Worm (Caenorhabditis elegans) whole organism, L4 larva: Measurements from ENCODE around the gene gpdh-2.

Source experiments
- F26F4.8 ChIP-seq: fragments of 200-800 bp; sonication (Bioruptor generic); conservative IDR thresholded peaks from 2 replicates; pipeline ENCODE4 v1.3.6; 2022; ENCODE audit warnings: missing genetic modification characterization, missing compliant biosample characterization
- F37D6.2 ChIP-seq: sonication (generic microtip); optimal IDR thresholded peaks from 2 replicates; lab custom pipeline; 2016; ENCODE audit warnings: mild to moderate bottlenecking, missing genetic modification characterization, missing compliant biosample characterization
- F44E2.7 ChIP-seq: fragments of 200-800 bp; sonication (Bioruptor generic); IDR thresholded peaks from 2 replicates; pipeline ENCODE4 v2.1.2; 2022; ENCODE audit warnings: missing genetic modification characterization, missing compliant biosample characterization
- F49E8.2 ChIP-seq: sonication (generic microtip); optimal IDR thresholded peaks from 2 replicates; lab custom pipeline; 2016; ENCODE audit warnings: missing compliant biosample characterization, mild to moderate bottlenecking, missing genetic modification characterization, borderline replicate concordance
- R02D3.7 ChIP-seq: fragments of 150-350 bp; sonication (generic microtip); optimal IDR thresholded peaks from 3 replicates; lab custom pipeline; 2014; ENCODE audit warnings: missing biosample characterization, missing genetic modification characterization
- T20F7.1 ChIP-seq: fragments of 200-800 bp; sonication (Bioruptor generic); optimal IDR thresholded peaks from 2 replicates; lab custom pipeline; 2018; ENCODE audit warnings: mild to moderate bottlenecking, missing genetic modification characterization, missing compliant biosample characterization
- ZK337.2 ChIP-seq: fragments of 200-800 bp; sonication (Bioruptor generic); IDR thresholded peaks from 2 replicates; pipeline ENCODE4 v1.3.6; 2022; ENCODE audit warnings: missing genetic modification reagents, missing genetic modification characterization, missing compliant biosample characterization
- ZK546.5 ChIP-seq, 2 experiments: sonication (generic microtip); optimal IDR thresholded peaks; 2 replicates each; lab custom pipeline; 2017; ENCODE audit warnings: missing biosample characterization in 2 of 2, missing genetic modification characterization in 2 of 2
- aha-1 ChIP-seq: fragments of 150-350 bp; peaks from one replicate; lab custom pipeline; 2014; ENCODE audit warnings: missing biosample characterization, missing genetic modification characterization
- attf-4 ChIP-seq: sonication (generic microtip); optimal IDR thresholded peaks from 3 replicates; lab custom pipeline; 2017; ENCODE audit warnings: missing biosample characterization, missing genetic modification characterization
- ceh-20 ChIP-seq: fragments of 200-800 bp; sonication (Bioruptor generic); IDR thresholded peaks from 2 replicates; pipeline ENCODE4 v1.3.6; 2022; ENCODE audit warnings: missing genetic modification reagents, missing genetic modification characterization, missing compliant biosample characterization
- ceh-28 ChIP-seq: fragments of 150-350 bp; optimal IDR thresholded peaks from 2 replicates; lab custom pipeline; 2014; ENCODE audit warnings: missing biosample characterization, missing genetic modification reagents, missing genetic modification characterization
- ceh-44 ChIP-seq: fragments of 200-800 bp; sonication (Bioruptor generic); IDR thresholded peaks from 2 replicates; pipeline ENCODE4 v1.3.6; 2022; ENCODE audit warnings: missing genetic modification reagents, missing genetic modification characterization, missing compliant biosample characterization
- ceh-82 ChIP-seq: sonication (generic microtip); optimal IDR thresholded peaks from 2 replicates; lab custom pipeline; 2017; ENCODE audit warnings: missing biosample characterization, missing genetic modification characterization
- ces-1 ChIP-seq: fragments of 150-350 bp; sonication (generic microtip); optimal IDR thresholded peaks from 4 replicates; lab custom pipeline; 2014; ENCODE audit warnings: missing biosample characterization, missing genetic modification reagents, missing genetic modification characterization
- daf-19 ChIP-seq: fragments of 200-800 bp; sonication (Bioruptor generic); conservative IDR thresholded peaks from 2 replicates; pipeline ENCODE4 v1.3.6; 2022; ENCODE audit warnings: missing genetic modification characterization, missing compliant biosample characterization
- dmd-8 ChIP-seq: fragments of 200-800 bp; sonication (Bioruptor generic); IDR thresholded peaks from 2 replicates; pipeline ENCODE4 v1.3.6; 2022; ENCODE audit warnings: missing genetic modification characterization, missing compliant biosample characterization
- dpl-1 ChIP-seq: fragments of 150-350 bp; optimal IDR thresholded peaks from 2 replicates; lab custom pipeline; 2014; ENCODE audit warnings: missing biosample characterization, missing genetic modification reagents, missing genetic modification characterization
- duxl-1 ChIP-seq: sonication (generic microtip); optimal IDR thresholded peaks from 2 replicates; lab custom pipeline; 2016; ENCODE audit warnings: mild to moderate bottlenecking, missing genetic modification characterization, moderate library complexity, missing compliant biosample characterization; ENCODE audit not compliant: poor library complexity
- egl-27 ChIP-seq: sonication (generic microtip); optimal IDR thresholded peaks from 3 replicates; lab custom pipeline; 2017; ENCODE audit warnings: missing biosample characterization, missing genetic modification reagents, missing genetic modification characterization
- fkh-10 ChIP-seq: fragments of 150-350 bp; optimal IDR thresholded peaks from 2 replicates; lab custom pipeline; 2014; ENCODE audit warnings: missing biosample characterization, missing genetic modification reagents, missing genetic modification characterization
- hlh-11 ChIP-seq: fragments of 200-800 bp; sonication (Bioruptor generic); optimal IDR thresholded peaks from 2 replicates; lab custom pipeline; 2018; ENCODE audit warnings: mild to moderate bottlenecking, missing genetic modification characterization, missing compliant biosample characterization
- hlh-30 ChIP-seq: sonication (generic microtip); optimal IDR thresholded peaks from 2 replicates; lab custom pipeline; 2017; ENCODE audit warnings: antibody characterized with exemption, mild to moderate bottlenecking, missing genetic modification characterization, missing compliant biosample characterization; ENCODE audit not compliant: insufficient read depth
- hmg-1.1 ChIP-seq: fragments of 200-800 bp; sonication (Bioruptor generic); IDR thresholded peaks from 2 replicates; pipeline ENCODE4 v1.3.6; 2022; ENCODE audit warnings: missing genetic modification reagents, missing genetic modification characterization, missing compliant biosample characterization
- jun-1 ChIP-seq: fragments of 150-350 bp; optimal IDR thresholded peaks from 2 replicates; lab custom pipeline; 2014; ENCODE audit warnings: missing biosample characterization, missing genetic modification reagents, missing genetic modification characterization
- lim-7 ChIP-seq: fragments of 200-800 bp; sonication (Bioruptor generic); IDR thresholded peaks from 2 replicates; pipeline ENCODE4 v1.3.6; 2022; ENCODE audit warnings: missing genetic modification characterization, missing compliant biosample characterization
- lin-1 ChIP-seq: fragments of 200-800 bp; sonication (Bioruptor generic); IDR thresholded peaks from 2 replicates; pipeline ENCODE4 v1.3.6; 2022; ENCODE audit warnings: missing genetic modification reagents, missing genetic modification characterization, missing compliant biosample characterization
- lin-15B ChIP-seq: fragments of 150-350 bp; sonication (generic microtip); optimal IDR thresholded peaks from 3 replicates; lab custom pipeline; 2014; ENCODE audit warnings: missing biosample characterization, missing genetic modification characterization
- madf-9 ChIP-seq: fragments of 200-800 bp; sonication (Bioruptor generic); conservative IDR thresholded peaks from 2 replicates; pipeline ENCODE4 v1.3.6; 2022; ENCODE audit warnings: missing genetic modification reagents, missing genetic modification characterization, missing compliant biosample characterization
- mdt-29 ChIP-seq: fragments of 200-800 bp; sonication (Bioruptor generic); IDR thresholded peaks from 2 replicates; pipeline ENCODE4 v1.3.6; 2022; ENCODE audit warnings: missing genetic modification reagents, missing genetic modification characterization, missing compliant biosample characterization
- mep-1 ChIP-seq: fragments of 150-350 bp; sonication (generic microtip); optimal IDR thresholded peaks from 3 replicates; lab custom pipeline; 2014; ENCODE audit warnings: missing biosample characterization, missing genetic modification characterization
- mxl-2 ChIP-seq: fragments of 200-800 bp; sonication (Bioruptor generic); conservative IDR thresholded peaks from 2 replicates; pipeline ENCODE4 v1.3.6; 2022; ENCODE audit warnings: missing genetic modification reagents, missing genetic modification characterization, missing compliant biosample characterization
- nhr-11 ChIP-seq: fragments of 150-350 bp; optimal IDR thresholded peaks from 2 replicates; lab custom pipeline; 2014; ENCODE audit warnings: missing biosample characterization, missing genetic modification characterization
- nhr-111 ChIP-seq: fragments of 200-800 bp; sonication (Bioruptor generic); optimal IDR thresholded peaks from 2 replicates; lab custom pipeline; 2018; ENCODE audit warnings: mild to moderate bottlenecking, missing genetic modification characterization, missing compliant biosample characterization
- nhr-237 ChIP-seq: sonication (generic microtip); optimal IDR thresholded peaks from 2 replicates; lab custom pipeline; 2017; ENCODE audit warnings: missing biosample characterization, missing genetic modification characterization
- nhr-28 ChIP-seq: fragments of 150-350 bp; optimal IDR thresholded peaks from 2 replicates; lab custom pipeline; 2014; ENCODE audit warnings: missing biosample characterization, missing genetic modification characterization
- nhr-41 ChIP-seq: fragments of 200-800 bp; sonication (Bioruptor generic); IDR thresholded peaks from 2 replicates; pipeline ENCODE4 v1.3.6; 2022; ENCODE audit warnings: missing genetic modification reagents, missing genetic modification characterization, missing compliant biosample characterization
- nhr-42 ChIP-seq: fragments of 200-800 bp; sonication (Bioruptor generic); IDR thresholded peaks from 2 replicates; pipeline ENCODE4 v1.3.6; 2022; ENCODE audit warnings: missing genetic modification characterization, missing compliant biosample characterization
- nhr-76 ChIP-seq: fragments of 150-350 bp; optimal IDR thresholded peaks from 2 replicates; lab custom pipeline; 2014; ENCODE audit warnings: missing biosample characterization, missing genetic modification characterization
- nhr-77 ChIP-seq: fragments of 150-350 bp; optimal IDR thresholded peaks from 2 replicates; lab custom pipeline; 2014; ENCODE audit warnings: missing biosample characterization, missing genetic modification characterization
- pha-4 ChIP-seq, 2 experiments: fragments of 150-350 bp in 1 of 2; fragments of 200-800 bp in 1 of 2; sonication (Bioruptor generic) in 1 of 2; IDR thresholded peaks in 1 of 2; optimal IDR thresholded peaks in 1 of 2; 2 replicates each; pipeline versions ENCODE4 v1.3.6 to Lab custom; 2014 to 2022; ENCODE audit warnings: missing genetic modification characterization in 2 of 2, missing genetic modification reagents in 2 of 2, missing biosample characterization in 1 of 2, missing compliant biosample characterization in 1 of 2
- rbr-2 ChIP-seq: sonication (generic microtip); optimal IDR thresholded peaks from 2 replicates; lab custom pipeline; 2016; ENCODE audit warnings: missing genotype, missing genetic modification characterization, missing compliant biosample characterization
- sdz-12 ChIP-seq: fragments of 200-800 bp; sonication (Bioruptor generic); optimal IDR thresholded peaks from 2 replicates; lab custom pipeline; 2018; ENCODE audit warnings: mild to moderate bottlenecking, missing genetic modification characterization, missing compliant biosample characterization
- set-16 ChIP-seq: fragments of 200-800 bp; sonication (Bioruptor generic); IDR thresholded peaks from 2 replicates; pipeline ENCODE4 v1.3.6; 2022; ENCODE audit warnings: missing genetic modification reagents, missing genetic modification characterization, missing compliant biosample characterization
- snpc-1.2 ChIP-seq: fragments of 200-800 bp; sonication (Bioruptor generic); IDR thresholded peaks from 2 replicates; pipeline ENCODE4 v1.3.6; 2022; ENCODE audit warnings: missing genetic modification reagents, missing genetic modification characterization, missing compliant biosample characterization
- unc-130 ChIP-seq: sonication (generic microtip); optimal IDR thresholded peaks from 2 replicates; lab custom pipeline; 2016; ENCODE audit warnings: missing genetic modification reagents, missing genetic modification characterization, missing compliant biosample characterization
- unc-39 ChIP-seq: sonication (generic microtip); optimal IDR thresholded peaks from 2 replicates; lab custom pipeline; 2017; ENCODE audit warnings: missing biosample characterization, missing genetic modification characterization
- vab-7 ChIP-seq: fragments of 200-800 bp; sonication (Bioruptor generic); IDR thresholded peaks from 2 replicates; pipeline ENCODE4 v1.3.6; 2022; ENCODE audit warnings: missing genetic modification reagents, missing genetic modification characterization, missing compliant biosample characterization
- zag-1 ChIP-seq: fragments of 150-350 bp; optimal IDR thresholded peaks from 2 replicates; lab custom pipeline; 2014; ENCODE audit warnings: missing biosample characterization, missing genetic modification characterization
- zfp-3 ChIP-seq: fragments of 200-800 bp; sonication (Bioruptor generic); conservative IDR thresholded peaks from 2 replicates; pipeline ENCODE4 v1.3.6; 2022; ENCODE audit warnings: missing genetic modification reagents, missing genetic modification characterization, missing compliant biosample characterization
- zip-11 ChIP-seq: fragments of 200-800 bp; sonication (Bioruptor generic); IDR thresholded peaks from 2 replicates; pipeline ENCODE4 v1.3.6; 2022; ENCODE audit warnings: missing genetic modification characterization, missing compliant biosample characterization

Gene gpdh-2

ce11 chrIII:9867780-9868503 is 9.0 kb upstream of the gpdh-2 start, which contains the start of gene dhhc-4 (continued):
- no peak for TF ChIP-seq nhr-76 (tag; lab: Kevin White, UChicago)
- TF ChIP-seq lin-15B (tag; lab: Kevin White, UChicago), result no peak
- peak; percentile 51 for TF ChIP-seq rbr-2 (tag; lab: Kevin White, UChicago)
- no peak for TF ChIP-seq ceh-28 (tag; lab: Kevin White, UChicago)
- no peak for TF ChIP-seq pha-4 (GFP tag; IDR thresholded peaks at IDR 0.05; lab: Robert Waterston, UW)
- TF ChIP-seq pha-4 (tag; optimal IDR thresholded peaks at IDR 0.05; lab: Kevin White, UChicago), result no peak
- no peak for TF ChIP-seq hlh-11 (tag; lab: Kevin White, UChicago)
- no peak for TF ChIP-seq nhr-111 (GFP tag; lab: Kevin White, UChicago)
- no peak for TF ChIP-seq snpc-1.2 (GFP tag; lab: Robert Waterston, UW)
- no peak for TF ChIP-seq zag-1 (tag; lab: Kevin White, UChicago)
- no peak for TF ChIP-seq hmg-1.1 (GFP tag; lab: Robert Waterston, UW)
- TF ChIP-seq dmd-8 (GFP tag; lab: Robert Waterston, UW), result no peak
- TF ChIP-seq fkh-10 (GFP tag; lab: Kevin White, UChicago), result no peak
- no peak for TF ChIP-seq attf-4 (tag; lab: Kevin White, UChicago)
- no peak for TF ChIP-seq nhr-11 (tag; lab: Kevin White, UChicago)
- no peak for TF ChIP-seq F49E8.2 (tag; lab: Kevin White, UChicago)
- TF ChIP-seq nhr-77 (tag; lab: Kevin White, UChicago), result no peak
- no peak for TF ChIP-seq nhr-28 (tag; lab: Kevin White, UChicago)
- no peak for TF ChIP-seq nhr-41 (GFP tag; lab: Robert Waterston, UW)
- TF ChIP-seq mxl-2 (GFP tag; lab: Robert Waterston, UW), result no peak
- no peak for TF ChIP-seq R02D3.7 (tag; lab: Kevin White, UChicago)
- peak; percentile 39 for TF ChIP-seq duxl-1
- peak; percentile 20 for TF ChIP-seq hlh-30 (tag; lab: Kevin White, UChicago)
- TF ChIP-seq egl-27, result no peak
- TF ChIP-seq T20F7.1 (GFP tag; lab: Kevin White, UChicago), result peak; percentile 11
- peak; percentile 89 for TF ChIP-seq unc-130 (GFP tag; lab: Kevin White, UChicago)
- TF ChIP-seq zip-11, result no peak
- TF ChIP-seq nhr-237 (tag; lab: Kevin White, UChicago), result no peak
- TF ChIP-seq jun-1 (tag; lab: Kevin White, UChicago), result no peak
- no peak for TF ChIP-seq lim-7 (GFP tag; lab: Robert Waterston, UW)
- TF ChIP-seq lin-1 (GFP tag; lab: Robert Waterston, UW), result no peak
- TF ChIP-seq sdz-12, result peak; percentile 54
- TF ChIP-seq ZK337.2, result peak; percentile 94
- 0 out of 2 replicates have a peak, but pooled peaks have one; percentile 22 for TF ChIP-seq zfp-3 (GFP tag; lab: Robert Waterston, UW)
- peak; percentile 19 for TF ChIP-seq F37D6.2 (tag; lab: Kevin White, UChicago)
- peak; percentile 48 for TF ChIP-seq mep-1 (tag; lab: Kevin White, UChicago)
- peak; percentile 13 for TF ChIP-seq aha-1
- no peak for TF ChIP-seq ZK546.5 (tag; optimal IDR thresholded peaks at IDR 0.05; lab: Kevin White, UChicago)
- no peak for TF ChIP-seq unc-39 (tag; lab: Kevin White, UChicago)
- TF ChIP-seq ceh-44 (GFP tag; lab: Robert Waterston, UW), result no peak
- TF ChIP-seq ceh-20 (GFP tag; lab: Robert Waterston, UW), result no peak
- no peak for TF ChIP-seq F26F4.8 (GFP tag; lab: Robert Waterston, UW)
- no peak; the same call in 1 of the 2 replicates for TF ChIP-seq madf-9
- 0 out of 2 replicates have a peak, but pooled peaks have one; percentile 14 for TF ChIP-seq daf-19
- TF ChIP-seq vab-7 (GFP tag; lab: Robert Waterston, UW), result no peak
- no peak for TF ChIP-seq F44E2.7 (GFP tag; lab: Robert Waterston, UW)
- no peak for TF ChIP-seq ces-1
- TF ChIP-seq ceh-82 (tag; lab: Kevin White, UChicago), result no peak
- TF ChIP-seq nhr-42 (GFP tag; lab: Robert Waterston, UW), result no peak
- TF ChIP-seq set-16 (GFP tag; lab: Robert Waterston, UW), result no peak
- peak; percentile 94 for TF ChIP-seq dpl-1
- no peak for TF ChIP-seq mdt-29
